Worm (Caenorhabditis elegans): Measurements from ENCODE around the gene exc-9.

DNA sequence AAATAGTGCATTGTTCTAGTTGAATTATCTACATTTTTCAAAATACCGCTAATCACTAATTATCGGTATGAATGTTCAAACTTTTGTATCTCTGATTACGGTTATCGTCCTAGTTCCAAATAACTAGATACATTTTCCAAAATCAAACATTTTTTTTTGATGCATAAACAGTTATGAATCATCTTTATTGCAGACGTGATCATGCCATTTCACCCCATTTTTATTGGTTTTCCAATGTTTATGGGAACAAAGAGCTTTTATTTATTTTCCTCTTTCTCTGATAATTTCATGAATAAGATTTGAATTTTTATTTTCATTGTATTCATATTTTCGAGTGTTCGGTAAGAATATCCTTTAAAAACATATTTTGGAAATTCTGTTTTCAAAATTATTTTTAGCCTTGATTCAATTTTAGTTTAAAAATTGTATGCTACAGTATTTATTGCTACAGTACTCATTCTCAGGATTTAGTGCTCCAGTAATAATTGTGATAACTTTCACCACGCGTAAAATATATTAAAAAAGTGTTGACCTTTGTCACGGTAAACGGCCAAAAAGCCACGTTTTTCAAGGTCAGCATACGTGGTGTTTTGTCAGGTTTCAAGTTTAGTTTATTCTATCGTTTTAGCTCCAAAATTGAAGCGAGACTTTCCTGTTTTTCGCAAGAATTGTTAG lies 16.0 kb upstream of the exc-9 start, which contains the start of gene csr-1:
- no peak for TF ChIP-seq tbx-2 (tag; optimal IDR thresholded peaks at IDR 0.05)
- no peak for TF ChIP-seq ets-4 (tag; optimal IDR thresholded peaks at IDR 0.05)
- no peak for TF ChIP-seq mec-3 (tag; optimal IDR thresholded peaks at IDR 0.05; ENCODE audit: borderline replicate concordance)
- no peak for TF ChIP-seq nhr-11 (tag; optimal IDR thresholded peaks at IDR 0.05)
- TF ChIP-seq ceh-34 (tag; optimal IDR thresholded peaks at IDR 0.05), result no peak
- TF ChIP-seq unc-42 (tag; optimal IDR thresholded peaks at IDR 0.05), result no peak
- no peak for TF ChIP-seq unc-86 (tag; optimal IDR thresholded peaks at IDR 0.05)
- no peak for TF ChIP-seq gmeb-2 (tag; optimal IDR thresholded peaks at IDR 0.05)

Measured in whole organism, late embryonic.